Fruit fly (Drosophila melanogaster) whole organism, embryonic: Measurements from ENCODE around the gene CG34398.

Experiments used
- Adf1 ChIP-seq: fragments of 200-800 bp; sonication (Bioruptor generic); IDR thresholded peaks from 2 replicates; pipeline ENCODE4 v1.3.6; 2022; ENCODE audit warnings: missing biosample characterization, missing genetic modification characterization
- Bteb2 ChIP-seq: fragments of 200-800 bp; sonication (Bioruptor generic); optimal IDR thresholded peaks from 2 replicates; lab custom pipeline; 2016; ENCODE audit warnings: missing biosample characterization, missing genetic modification characterization
- CG10209 ChIP-seq: fragments of 200-800 bp; sonication (Bioruptor generic); optimal IDR thresholded peaks from 3 replicates; lab custom pipeline; 2017; ENCODE audit warnings: missing biosample characterization, mild to moderate bottlenecking, missing genetic modification characterization, missing genetic modification reagents
- CG10979 ChIP-seq: fragments of 200-800 bp; sonication (Bioruptor generic); optimal IDR thresholded peaks from 2 replicates; lab custom pipeline; 2018; ENCODE audit warnings: missing biosample characterization, mild to moderate bottlenecking, missing genetic modification characterization, moderate library complexity
- CG11085 ChIP-seq: fragments of 200-800 bp; sonication (Bioruptor generic); IDR thresholded peaks from 2 replicates; pipeline ENCODE4 v1.3.6; 2022; ENCODE audit warnings: missing biosample characterization, missing genetic modification characterization
- CG12391 ChIP-seq: fragments of 200-800 bp; sonication (Bioruptor generic); optimal IDR thresholded peaks from 3 replicates; lab custom pipeline; 2018; ENCODE audit warnings: missing biosample characterization, mild to moderate bottlenecking, missing genetic modification characterization, moderate library complexity
- CG13287 ChIP-seq: fragments of 200-800 bp; sonication (Bioruptor generic); IDR thresholded peaks from 2 replicates; pipeline ENCODE4 v1.3.6; 2022; ENCODE audit warnings: missing biosample characterization, missing genetic modification characterization; ENCODE audit not compliant: partially characterized antibody
- CG16863 ChIP-seq: fragments of 200-800 bp; sonication (Bioruptor generic); optimal IDR thresholded peaks from 3 replicates; lab custom pipeline; 2016; ENCODE audit warnings: missing biosample characterization, missing genetic modification characterization
- CG18599 ChIP-seq: fragments of 200-800 bp; sonication (Bioruptor generic); optimal IDR thresholded peaks from 3 replicates; lab custom pipeline; 2017; ENCODE audit warnings: missing biosample characterization, missing genetic modification characterization, mild to moderate bottlenecking, moderate library complexity, missing genetic modification reagents
- CG31365 ChIP-seq: fragments of 200-800 bp; sonication (Bioruptor generic); optimal IDR thresholded peaks from 2 replicates; lab custom pipeline; 2018; ENCODE audit warnings: missing biosample characterization, mild to moderate bottlenecking, missing genetic modification characterization
- CG3847 ChIP-seq: fragments of 200-800 bp; sonication (Bioruptor generic); IDR thresholded peaks from 2 replicates; pipeline ENCODE4 v1.3.6; 2022; ENCODE audit warnings: missing biosample characterization, missing genetic modification characterization
- CG3995 ChIP-seq: fragments of 200-800 bp; sonication (Bioruptor generic); optimal IDR thresholded peaks from 3 replicates; lab custom pipeline; 2016; ENCODE audit warnings: missing biosample characterization, missing genetic modification characterization
- CG4404 ChIP-seq: fragments of 200-800 bp; sonication (Bioruptor generic); IDR thresholded peaks from 2 replicates; pipeline ENCODE4 v1.3.6; 2022; ENCODE audit warnings: missing biosample characterization, missing genetic modification characterization
- CG4854 ChIP-seq: fragments of 200-800 bp; sonication (Bioruptor generic); optimal IDR thresholded peaks from 2 replicates; lab custom pipeline; 2016; ENCODE audit warnings: missing biosample characterization, missing genetic modification characterization, inconsistent platforms
- CG7556 ChIP-seq: fragments of 200-800 bp; sonication (Bioruptor generic); optimal IDR thresholded peaks from 2 replicates; lab custom pipeline; 2017; ENCODE audit warnings: missing biosample characterization, mild to moderate bottlenecking, missing genetic modification characterization
- CG9437 ChIP-seq: fragments of 200-800 bp; sonication (Bioruptor generic); optimal IDR thresholded peaks from 2 replicates; lab custom pipeline; 2018; ENCODE audit warnings: missing biosample characterization, mild to moderate bottlenecking, missing genetic modification characterization
- Camta ChIP-seq: fragments of 200-800 bp; sonication (Bioruptor generic); optimal IDR thresholded peaks from 2 replicates; lab custom pipeline; 2016; ENCODE audit warnings: missing biosample characterization, missing genetic modification characterization
- CoRest ChIP-seq: fragments of 200-800 bp; sonication (Bioruptor generic); optimal IDR thresholded peaks from 3 replicates; lab custom pipeline; 2018; ENCODE audit warnings: missing biosample characterization, mild to moderate bottlenecking, missing genetic modification characterization, moderate library complexity
- Ets65A ChIP-seq: fragments of 200-800 bp; sonication (Bioruptor generic); peaks from one replicate; lab custom pipeline; 2016; ENCODE audit warnings: missing biosample characterization, missing genetic modification characterization
- Fer2 ChIP-seq: fragments of 200-800 bp; sonication (Bioruptor generic); optimal IDR thresholded peaks from 2 replicates; lab custom pipeline; 2018; ENCODE audit warnings: missing biosample characterization, mild to moderate bottlenecking, missing genetic modification characterization, moderate library complexity
- Fer3 ChIP-seq: fragments of 200-800 bp; sonication (Bioruptor generic); optimal IDR thresholded peaks from 2 replicates; lab custom pipeline; 2018; ENCODE audit warnings: missing biosample characterization, mild to moderate bottlenecking, missing genetic modification characterization, moderate library complexity
- HHEX ChIP-seq: fragments of 200-800 bp; sonication (Bioruptor generic); optimal IDR thresholded peaks from 3 replicates; lab custom pipeline; 2017; ENCODE audit warnings: missing biosample characterization, mild to moderate bottlenecking, missing genetic modification characterization, missing genetic modification reagents
- Hr78 ChIP-seq, 2 experiments: fragments of 200-800 bp in 1 of 2; fragments of >200 bp in 1 of 2; sonication (Bioruptor generic) in 1 of 2; optimal IDR thresholded peaks; 2 replicates each; lab custom pipeline; 2017 to 2019; ENCODE audit warnings: missing biosample characterization in 2 of 2, missing genetic modification characterization in 2 of 2, mild to moderate bottlenecking in 1 of 2, moderate library complexity in 1 of 2
- Lpt ChIP-seq: fragments of >200 bp; optimal IDR thresholded peaks from 2 replicates; lab custom pipeline; 2018; ENCODE audit warnings: missing biosample characterization, missing genetic modification characterization
- MESR4 ChIP-seq: fragments of 200-800 bp; sonication (Bioruptor generic); optimal IDR thresholded peaks from 2 replicates; lab custom pipeline; 2018; ENCODE audit warnings: missing biosample characterization, mild to moderate bottlenecking, missing genetic modification characterization, moderate library complexity
- NFAT ChIP-seq: fragments of 200-800 bp; sonication (Bioruptor generic); IDR thresholded peaks from 2 replicates; pipeline ENCODE4 v1.3.6; 2022; ENCODE audit warnings: missing biosample characterization, missing genetic modification characterization
- PHDP ChIP-seq: fragments of 200-800 bp; sonication (Bioruptor generic); optimal IDR thresholded peaks from 3 replicates; lab custom pipeline; 2018; ENCODE audit warnings: missing biosample characterization, mild to moderate bottlenecking, missing genetic modification characterization, moderate library complexity
- Rfx ChIP-seq: fragments of 200-800 bp; sonication (Bioruptor generic); IDR thresholded peaks from 2 replicates; pipeline ENCODE4 v1.3.6; 2022; ENCODE audit warnings: missing biosample characterization, missing genetic modification characterization
- Sry-δ ChIP-seq: fragments of 200-800 bp; sonication (Bioruptor generic); optimal IDR thresholded peaks from 2 replicates; lab custom pipeline; 2016; ENCODE audit warnings: missing biosample characterization, missing genetic modification characterization
- Xrp1 ChIP-seq: fragments of 200-800 bp; sonication (Bioruptor generic); IDR thresholded peaks from 2 replicates; pipeline ENCODE4 v1.3.6; 2022; ENCODE audit warnings: missing biosample characterization, missing genetic modification characterization
- al ChIP-seq: fragments of 200-800 bp; sonication (Bioruptor generic); IDR thresholded peaks from 2 replicates; pipeline ENCODE4 v1.3.6; 2022; ENCODE audit warnings: missing biosample characterization, missing genetic modification characterization
- az2 ChIP-seq: fragments of 200-800 bp; sonication (Bioruptor generic); optimal IDR thresholded peaks from 3 replicates; lab custom pipeline; 2016; ENCODE audit warnings: missing biosample characterization, missing genetic modification characterization
- bigmax ChIP-seq: fragments of 200-800 bp; sonication (Bioruptor generic); optimal IDR thresholded peaks from 2 replicates; lab custom pipeline; 2018; ENCODE audit warnings: missing biosample characterization, mild to moderate bottlenecking, missing genetic modification characterization
- cas ChIP-seq: fragments of 200-800 bp; sonication (Bioruptor generic); IDR thresholded peaks from 2 replicates; pipeline ENCODE4 v1.3.6; 2022; ENCODE audit warnings: missing biosample characterization, missing genetic modification characterization
- caup ChIP-seq: fragments of 200-800 bp; sonication (Bioruptor generic); optimal IDR thresholded peaks from 3 replicates; lab custom pipeline; 2017; ENCODE audit warnings: missing biosample characterization, mild to moderate bottlenecking, missing genetic modification characterization, moderate library complexity; ENCODE audit not compliant: severe bottlenecking
- chinmo ChIP-seq: fragments of 200-800 bp; sonication (Bioruptor generic); IDR thresholded peaks from 4 replicates; pipeline ENCODE4 v1.3.6; 2022; ENCODE audit warnings: missing biosample characterization, missing genetic modification characterization; ENCODE audit not compliant: partially characterized antibody
- ems ChIP-seq: fragments of 200-800 bp; sonication (Bioruptor generic); optimal IDR thresholded peaks from 3 replicates; lab custom pipeline; 2016; ENCODE audit warnings: missing biosample characterization, missing genetic modification characterization
- eve ChIP-seq, 2 experiments: fragments of >200 bp; optimal IDR thresholded peaks; 2 replicates each; lab custom pipeline; 2017; ENCODE audit warnings: missing biosample characterization in 2 of 2, missing genetic modification characterization in 2 of 2
- fu2 ChIP-seq: fragments of 200-800 bp; sonication (Bioruptor generic); optimal IDR thresholded peaks from 2 replicates; lab custom pipeline; 2016; ENCODE audit warnings: missing biosample characterization, missing genetic modification characterization
- ham ChIP-seq: fragments of 200-800 bp; sonication (Bioruptor generic); IDR thresholded peaks from 2 replicates; pipeline ENCODE4 v1.3.6; 2022; ENCODE audit warnings: missing biosample characterization, missing genetic modification characterization
- hb ChIP-seq: fragments of 200-800 bp; sonication (Bioruptor generic); IDR thresholded peaks from 3 replicates; pipeline ENCODE4 v1.3.6; 2022; ENCODE audit warnings: missing biosample characterization, missing genetic modification characterization; ENCODE audit not compliant: partially characterized antibody
- hkb ChIP-seq, 2 experiments: fragments of 200-800 bp in 1 of 2; fragments of >200 bp in 1 of 2; sonication (Bioruptor generic) in 1 of 2; IDR thresholded peaks in 1 of 2; optimal IDR thresholded peaks in 1 of 2; 2 replicates each; pipeline versions ENCODE4 v1.3.6 to Lab custom; 2017 to 2022; ENCODE audit warnings: missing biosample characterization in 1 of 2, missing genetic modification characterization in 1 of 2
- ken ChIP-seq: fragments of 200-800 bp; sonication (Bioruptor generic); IDR thresholded peaks from 3 replicates; pipeline ENCODE4 v1.3.6; 2022; ENCODE audit warnings: missing biosample characterization, missing genetic modification characterization
- klu ChIP-seq: fragments of 200-800 bp; sonication (Bioruptor generic); IDR thresholded peaks from 2 replicates; pipeline ENCODE4 v1.3.6; 2022; ENCODE audit warnings: missing biosample characterization, missing genetic modification characterization
- kni ChIP-seq: fragments of 200-800 bp; sonication (Bioruptor generic); optimal IDR thresholded peaks from 3 replicates; lab custom pipeline; 2017; ENCODE audit warnings: mild to moderate bottlenecking, missing biosample characterization, missing genetic modification reagents, missing genetic modification characterization
- p53 ChIP-seq: fragments of 200-800 bp; sonication (Bioruptor generic); optimal IDR thresholded peaks from 2 replicates; lab custom pipeline; 2016; ENCODE audit warnings: missing biosample characterization, missing genetic modification characterization
- pnt ChIP-seq: fragments of 200-800 bp; sonication (Bioruptor generic); optimal IDR thresholded peaks from 3 replicates; lab custom pipeline; 2016; ENCODE audit warnings: missing biosample characterization, missing genetic modification characterization
- sima ChIP-seq: fragments of 200-800 bp; sonication (Bioruptor generic); optimal IDR thresholded peaks from 2 replicates; lab custom pipeline; 2016; ENCODE audit warnings: missing biosample characterization, missing genetic modification characterization
- toy ChIP-seq: fragments of 200-800 bp; sonication (Bioruptor generic); IDR thresholded peaks from 2 replicates; pipeline ENCODE4 v1.3.6; 2022; ENCODE audit warnings: missing biosample characterization, missing genetic modification characterization
- wdn ChIP-seq: fragments of 200-800 bp; sonication (Bioruptor generic); IDR thresholded peaks from 2 replicates; pipeline ENCODE4 v1.3.6; 2022; ENCODE audit warnings: missing biosample characterization, missing genetic modification characterization
- zen2 ChIP-seq: fragments of 200-800 bp; sonication (Bioruptor generic); IDR thresholded peaks from 3 replicates; pipeline ENCODE4 v1.3.6; 2022; ENCODE audit warnings: missing biosample characterization, missing genetic modification characterization; ENCODE audit not compliant: partially characterized antibody

CG34398 gene

dm6 chr2L:8894224-8894623 lies 4.4 kb upstream of the CG34398 start (continued):
- TF ChIP-seq wdn (GFP tag; lab: Robert Waterston, UW): peak; percentile 47
- no peak for TF ChIP-seq CG4854 (GFP tag; lab: Kevin White, UChicago)
- TF ChIP-seq klu (GFP tag; lab: Robert Waterston, UW): peak; percentile 31; the same call in 1 of the 2 replicates
- no peak for TF ChIP-seq Adf1 (GFP tag; lab: Robert Waterston, UW)
- TF ChIP-seq bigmax: no peak
- TF ChIP-seq hkb (optimal IDR thresholded peaks at IDR 0.05; lab: Kevin White, UChicago): no peak
- no peak for TF ChIP-seq hkb (GFP tag; IDR thresholded peaks at IDR 0.05; lab: Robert Waterston, UW)
- TF ChIP-seq sima (GFP tag; lab: Kevin White, UChicago): no peak
- TF ChIP-seq Bteb2 (GFP tag; lab: Kevin White, UChicago): peak; percentile 17
- peak; percentile 32; the same call in 1 of the 2 replicates for TF ChIP-seq Xrp1 (GFP tag; lab: Robert Waterston, UW)
- no peak for TF ChIP-seq ken (GFP tag; lab: Robert Waterston, UW)
- peak; percentile 58 for TF ChIP-seq CG18599 (GFP tag; lab: Kevin White, UChicago)
- no peak for TF ChIP-seq ems (GFP tag; lab: Kevin White, UChicago)
- TF ChIP-seq NFAT (GFP tag; lab: Robert Waterston, UW): peak; percentile 81
- no peak for TF ChIP-seq CG31365 (tag; lab: Kevin White, UChicago)
- TF ChIP-seq CG3847 (GFP tag; lab: Robert Waterston, UW): peak; percentile 46
- TF ChIP-seq HHEX: peak; percentile 19
- TF ChIP-seq toy (GFP tag; lab: Robert Waterston, UW): no peak
- TF ChIP-seq kni (GFP tag; lab: Kevin White, UChicago): no peak
- TF ChIP-seq p53 (GFP tag; lab: Kevin White, UChicago): no peak
- peak; percentile 7 for TF ChIP-seq CG10209 (GFP tag; lab: Kevin White, UChicago)
- no peak for TF ChIP-seq CG12391
- peak; percentile 11; the same call in 1 of the 2 replicates for TF ChIP-seq ham (GFP tag; lab: Robert Waterston, UW)
- TF ChIP-seq pnt (GFP tag; lab: Kevin White, UChicago): no peak
- peak; percentile 63 for TF ChIP-seq Fer3
- TF ChIP-seq MESR4: no peak
- TF ChIP-seq CG16863 (GFP tag; lab: Kevin White, UChicago): no peak
- TF ChIP-seq CG10979 (tag; lab: Kevin White, UChicago): no peak
- peak; percentile 63 for TF ChIP-seq caup (GFP tag; lab: Kevin White, UChicago)
- no peak for TF ChIP-seq CG4404 (GFP tag; lab: Robert Waterston, UW)
- TF ChIP-seq az2 (GFP tag; lab: Kevin White, UChicago): no peak
- TF ChIP-seq CG13287: no peak
- peak; percentile 80 for TF ChIP-seq al
- no peak for TF ChIP-seq chinmo
- no peak for TF ChIP-seq zen2 (GFP tag; lab: Robert Waterston, UW)
- no peak for TF ChIP-seq Sry-δ (GFP tag; lab: Kevin White, UChicago)
- peak; percentile 88 for TF ChIP-seq Rfx (GFP tag; lab: Robert Waterston, UW)
- TF ChIP-seq CoRest (tag; lab: Kevin White, UChicago): peak; percentile 27
- no peak for TF ChIP-seq fu2
- no peak for TF ChIP-seq Camta
- TF ChIP-seq eve (GFP tag; optimal IDR thresholded peaks at IDR 0.05; lab: Kevin White, UChicago): no peak
- TF ChIP-seq Ets65A (GFP tag; lab: Kevin White, UChicago): peak; percentile 39
- peak; percentile 55; the same call in 1 of the 2 replicates for TF ChIP-seq CG11085 (GFP tag; lab: Robert Waterston, UW)
- peak; percentile 17 for TF ChIP-seq Fer2 (tag; lab: Kevin White, UChicago)
- peak; percentile 32 for TF ChIP-seq PHDP
- TF ChIP-seq hb (GFP tag; lab: Robert Waterston, UW): no peak
- 0 out of 2 replicates have a peak, but pooled peaks have one; percentile 45 for TF ChIP-seq cas (GFP tag; lab: Robert Waterston, UW)
- TF ChIP-seq Lpt (GFP tag; lab: Kevin White, UChicago): no peak
- TF ChIP-seq Hr78 (GFP tag; optimal IDR thresholded peaks at IDR 0.05; lab: Kevin White, UChicago): no peak
- TF ChIP-seq CG9437 (GFP tag; lab: Kevin White, UChicago): no peak
- no peak for TF ChIP-seq CG7556 (GFP tag; lab: Kevin White, UChicago)
- TF ChIP-seq CG3995: no peak
